Fruit fly (Drosophila melanogaster): ENCODE results near the gene CG16863.

The CG16863 gene

dm6 chr2L:13803032-13803661 is 12.4 kb downstream of the CG16863 start, which contains the start of gene CAH1 (continued):
- no peak for TF ChIP-seq Ptx1 (GFP tag; IDR thresholded peaks at IDR 0.05)
- TF ChIP-seq ftz-f1 (GFP tag; optimal IDR thresholded peaks at IDR 0.05), result peak; percentile 63
- TF ChIP-seq CG15514 (GFP tag; optimal IDR thresholded peaks at IDR 0.05), result peak; percentile 21
- no peak for TF ChIP-seq CG1647 (GFP tag; optimal IDR thresholded peaks at IDR 0.05)
- TF ChIP-seq sug (tag; optimal IDR thresholded peaks at IDR 0.05), result peak; percentile 47
- no peak for TF ChIP-seq CG15073 (GFP tag; optimal IDR thresholded peaks at IDR 0.05)
- TF ChIP-seq klu (GFP tag; IDR thresholded peaks at IDR 0.05), result 0 out of 2 replicates have a peak, but pooled peaks have one; percentile 16
- TF ChIP-seq az2 (GFP tag; optimal IDR thresholded peaks at IDR 0.05), result no peak
- peak; percentile 57; the same call in 1 of the 2 replicates for TF ChIP-seq vvl (GFP tag; IDR thresholded peaks at IDR 0.05)
- TF ChIP-seq Oli (tag; optimal IDR thresholded peaks at IDR 0.05), result no peak
- no peak for TF ChIP-seq Blimp-1 (GFP tag; optimal IDR thresholded peaks at IDR 0.05)
- peak; percentile 44; the same call in 1 of the 3 replicates for TF ChIP-seq Dbx (GFP tag; IDR thresholded peaks at IDR 0.05)
- TF ChIP-seq CG10543 (GFP tag; optimal IDR thresholded peaks at IDR 0.05), result peak; percentile 41
- peak; percentile 54; the same call in 1 of the 2 replicates for TF ChIP-seq rib (GFP tag; IDR thresholded peaks at IDR 0.05)

- no peak for TF ChIP-seq CG32532 (GFP tag; IDR thresholded peaks at IDR 0.05)
- TF ChIP-seq sc (optimal IDR thresholded peaks at IDR 0.05), result no peak
- no peak for TF ChIP-seq sc (GFP tag; optimal IDR thresholded peaks at IDR 0.05)
- peak; percentile 93 for TF ChIP-seq exex (tag; optimal IDR thresholded peaks at IDR 0.05)
- no peak for TF ChIP-seq cwo (GFP tag; optimal IDR thresholded peaks at IDR 0.05)
- TF ChIP-seq Jarid2 (GFP tag; optimal IDR thresholded peaks at IDR 0.05), result peak; percentile 25
- peak; percentile 94 for TF ChIP-seq CG7987 (GFP tag; optimal IDR thresholded peaks at IDR 0.05)
- peak; percentile 64 for TF ChIP-seq Med (GFP tag)
- TF ChIP-seq CG18599 (GFP tag; optimal IDR thresholded peaks at IDR 0.05), result peak; percentile 26
- TF ChIP-seq Dek (tag; optimal IDR thresholded peaks at IDR 0.05), result no peak
- TF ChIP-seq sd (tag; optimal IDR thresholded peaks at IDR 0.05), result peak; percentile 75
- TF ChIP-seq gro (GFP tag; optimal IDR thresholded peaks at IDR 0.05), result peak; percentile 31
- TF ChIP-seq HHEX (GFP tag; optimal IDR thresholded peaks at IDR 0.05), result peak; percentile 6
- no peak for TF ChIP-seq peb (GFP tag; IDR thresholded peaks at IDR 0.05)
- peak; percentile 82 for TF ChIP-seq Deaf1 (tag; optimal IDR thresholded peaks at IDR 0.05)
- peak; percentile 10 for TF ChIP-seq BtbVII (GFP tag; optimal IDR thresholded peaks at IDR 0.05)
- TF ChIP-seq YL-1 (GFP tag; optimal IDR thresholded peaks at IDR 0.05), result no peak
- peak; percentile 38 for TF ChIP-seq CG12769 (tag; optimal IDR thresholded peaks at IDR 0.05)
- no peak for TF ChIP-seq CG10431 (GFP tag; optimal IDR thresholded peaks at IDR 0.05)
- no peak for TF ChIP-seq Hr78 (GFP tag; optimal IDR thresholded peaks at IDR 0.05)
- peak; percentile 22; the same call in 1 of the 3 replicates for TF ChIP-seq so (GFP tag; IDR thresholded peaks at IDR 0.05)
- peak; percentile 50 for TF ChIP-seq grn (GFP tag; optimal IDR thresholded peaks at IDR 0.05)
Measured at dm6 chr2L:13803805-13804560, 13.2 kb downstream of the CG16863 start.

Measured in whole organism, embryonic.